Fruit fly (Drosophila melanogaster) whole organism, embryonic: Measurements from ENCODE around the gene sno.

Experiments used
- Ada2b ChIP-seq: fragments of 200-800 bp; sonication (Bioruptor generic); IDR thresholded peaks from 2 replicates; pipeline ENCODE4 v1.3.6; 2022; ENCODE audit warnings: missing biosample characterization, missing genetic modification characterization
- Adf1 ChIP-seq: fragments of 200-800 bp; sonication (Bioruptor generic); IDR thresholded peaks from 2 replicates; pipeline ENCODE4 v1.3.6; 2022; ENCODE audit warnings: missing biosample characterization, missing genetic modification characterization
- Aef1 ChIP-seq: fragments of 200-800 bp; sonication (Bioruptor generic); IDR thresholded peaks from 3 replicates; pipeline ENCODE4 v1.3.6; 2022; ENCODE audit warnings: missing biosample characterization, missing genetic modification characterization
- Blimp-1 ChIP-seq: fragments of 200-800 bp; sonication (Bioruptor generic); optimal IDR thresholded peaks from 3 replicates; lab custom pipeline; 2018; ENCODE audit warnings: missing biosample characterization, missing genetic modification characterization, mild to moderate bottlenecking, moderate library complexity, missing genetic modification reagents
- BtbVII ChIP-seq: fragments of 200-800 bp; sonication (Bioruptor generic); optimal IDR thresholded peaks from 3 replicates; lab custom pipeline; 2017; ENCODE audit warnings: missing biosample characterization, mild to moderate bottlenecking, missing genetic modification characterization
- CG10321 ChIP-seq: fragments of 200-800 bp; sonication (Bioruptor generic); IDR thresholded peaks from 2 replicates; pipeline ENCODE4 v1.3.6; 2022; ENCODE audit warnings: missing biosample characterization, missing genetic modification characterization
- CG10654 ChIP-seq: fragments of 200-800 bp; sonication (Bioruptor generic); optimal IDR thresholded peaks from 2 replicates; lab custom pipeline; 2016; ENCODE audit warnings: missing biosample characterization, missing genetic modification characterization
- CG10979 ChIP-seq: fragments of 200-800 bp; sonication (Bioruptor generic); optimal IDR thresholded peaks from 2 replicates; lab custom pipeline; 2018; ENCODE audit warnings: missing biosample characterization, mild to moderate bottlenecking, missing genetic modification characterization, moderate library complexity
- CG11085 ChIP-seq: fragments of 200-800 bp; sonication (Bioruptor generic); IDR thresholded peaks from 2 replicates; pipeline ENCODE4 v1.3.6; 2022; ENCODE audit warnings: missing biosample characterization, missing genetic modification characterization
- CG12744 ChIP-seq: fragments of 200-800 bp; sonication (Bioruptor generic); optimal IDR thresholded peaks from 2 replicates; lab custom pipeline; 2016; ENCODE audit warnings: missing biosample characterization, missing genetic modification characterization
- CG14014 ChIP-seq: fragments of 200-800 bp; sonication (Bioruptor generic); IDR thresholded peaks from 2 replicates; pipeline ENCODE4 v1.3.6; 2022; ENCODE audit warnings: missing biosample characterization, missing genetic modification characterization
- CG1647 ChIP-seq: fragments of 200-800 bp; sonication (Bioruptor generic); optimal IDR thresholded peaks from 3 replicates; lab custom pipeline; 2016; ENCODE audit warnings: missing biosample characterization, missing genetic modification characterization
- CG16779 ChIP-seq: fragments of 200-800 bp; sonication (Bioruptor generic); IDR thresholded peaks from 2 replicates; pipeline ENCODE4 v1.3.6; 2022; ENCODE audit warnings: missing biosample characterization, missing genetic modification characterization
- CG17568 ChIP-seq: fragments of 200-800 bp; sonication (Bioruptor generic); optimal IDR thresholded peaks from 2 replicates; lab custom pipeline; 2018; ENCODE audit warnings: missing biosample characterization, mild to moderate bottlenecking, missing genetic modification characterization, moderate library complexity
- CG17612 ChIP-seq: fragments of 200-800 bp; sonication (Bioruptor generic); IDR thresholded peaks from 2 replicates; pipeline ENCODE4 v1.3.6; 2022; ENCODE audit warnings: missing biosample characterization, missing genetic modification characterization
- CG17802 ChIP-seq: fragments of 200-800 bp; sonication (Bioruptor generic); optimal IDR thresholded peaks from 2 replicates; lab custom pipeline; 2018; ENCODE audit warnings: missing biosample characterization, mild to moderate bottlenecking, missing genetic modification characterization, moderate library complexity
- CG17829 ChIP-seq: fragments of 200-800 bp; optimal IDR thresholded peaks from 2 replicates; lab custom pipeline; 2019; ENCODE audit warnings: missing biosample characterization, mild to moderate bottlenecking, missing genetic modification characterization, moderate library complexity
- CG18476 ChIP-seq: fragments of 200-800 bp; sonication (Bioruptor generic); optimal IDR thresholded peaks from 2 replicates; lab custom pipeline; 2016; ENCODE audit warnings: missing biosample characterization, mild to moderate bottlenecking, missing genetic modification characterization
- CG31224 ChIP-seq: fragments of 200-800 bp; sonication (Bioruptor generic); IDR thresholded peaks from 2 replicates; pipeline ENCODE4 v1.3.6; 2022; ENCODE audit warnings: missing biosample characterization, missing genetic modification characterization
- CG3847 ChIP-seq: fragments of 200-800 bp; sonication (Bioruptor generic); IDR thresholded peaks from 2 replicates; pipeline ENCODE4 v1.3.6; 2022; ENCODE audit warnings: missing biosample characterization, missing genetic modification characterization
- CG43689 ChIP-seq: fragments of 200-800 bp; sonication (Bioruptor generic); IDR thresholded peaks from 2 replicates; pipeline ENCODE4 v1.3.6; 2022; ENCODE audit warnings: missing biosample characterization, missing genetic modification characterization
- CG4854 ChIP-seq: fragments of 200-800 bp; sonication (Bioruptor generic); optimal IDR thresholded peaks from 2 replicates; lab custom pipeline; 2016; ENCODE audit warnings: missing biosample characterization, missing genetic modification characterization, inconsistent platforms
- CG6254 ChIP-seq: fragments of 200-800 bp; sonication (Bioruptor generic); optimal IDR thresholded peaks from 3 replicates; lab custom pipeline; 2017; ENCODE audit warnings: mild to moderate bottlenecking, missing biosample characterization, missing genetic modification reagents, missing genetic modification characterization
- CG6765 ChIP-seq: fragments of 200-800 bp; sonication (Bioruptor generic); optimal IDR thresholded peaks from 3 replicates; lab custom pipeline; 2017; ENCODE audit warnings: missing biosample characterization, mild to moderate bottlenecking, missing genetic modification characterization
- CG7357 ChIP-seq: fragments of 200-800 bp; sonication (Bioruptor generic); IDR thresholded peaks from 3 replicates; pipeline ENCODE4 v1.3.6; 2022; ENCODE audit warnings: missing biosample characterization, missing genetic modification characterization
- CG7556 ChIP-seq: fragments of 200-800 bp; sonication (Bioruptor generic); optimal IDR thresholded peaks from 2 replicates; lab custom pipeline; 2017; ENCODE audit warnings: missing biosample characterization, mild to moderate bottlenecking, missing genetic modification characterization
- CG9437 ChIP-seq: fragments of 200-800 bp; sonication (Bioruptor generic); optimal IDR thresholded peaks from 2 replicates; lab custom pipeline; 2018; ENCODE audit warnings: missing biosample characterization, mild to moderate bottlenecking, missing genetic modification characterization
- CkIIα-i1 ChIP-seq: fragments of 200-800 bp; sonication (Bioruptor generic); IDR thresholded peaks from 2 replicates; pipeline ENCODE4 v1.3.6; 2022; ENCODE audit warnings: missing biosample characterization, missing genetic modification characterization
- Drgx ChIP-seq: fragments of 200-800 bp; sonication (Bioruptor generic); IDR thresholded peaks from 2 replicates; pipeline ENCODE4 v1.3.6; 2022; ENCODE audit warnings: missing biosample characterization, missing genetic modification characterization
- Fer1 ChIP-seq: fragments of 200-800 bp; sonication (Bioruptor generic); optimal IDR thresholded peaks from 2 replicates; lab custom pipeline; 2017; ENCODE audit warnings: missing biosample characterization, mild to moderate bottlenecking, missing genetic modification characterization
- Gsc ChIP-seq: fragments of 200-800 bp; sonication (Bioruptor generic); IDR thresholded peaks from 2 replicates; pipeline ENCODE4 v1.3.6; 2022; ENCODE audit warnings: missing biosample characterization, missing genetic modification characterization
- HLH54F ChIP-seq: fragments of 200-800 bp; sonication (Bioruptor generic); optimal IDR thresholded peaks from 3 replicates; lab custom pipeline; 2016; ENCODE audit warnings: missing biosample characterization, missing genetic modification characterization
- HmgD ChIP-seq: fragments of 200-800 bp; sonication (Bioruptor generic); optimal IDR thresholded peaks from 3 replicates; lab custom pipeline; 2016; ENCODE audit warnings: missing biosample characterization, missing genetic modification characterization
- Hr3 ChIP-seq: fragments of 200-800 bp; sonication (Bioruptor generic); optimal IDR thresholded peaks from 3 replicates; lab custom pipeline; 2016; ENCODE audit warnings: missing biosample characterization, missing genetic modification characterization
- Hr78 ChIP-seq, 2 experiments: fragments of 200-800 bp in 1 of 2; fragments of >200 bp in 1 of 2; sonication (Bioruptor generic) in 1 of 2; optimal IDR thresholded peaks; 2 replicates each; lab custom pipeline; 2017 to 2019; ENCODE audit warnings: missing biosample characterization in 2 of 2, missing genetic modification characterization in 2 of 2, mild to moderate bottlenecking in 1 of 2, moderate library complexity in 1 of 2
- Hsf ChIP-seq: fragments of 200-800 bp; sonication (Bioruptor generic); optimal IDR thresholded peaks from 3 replicates; lab custom pipeline; 2016; ENCODE audit warnings: missing biosample characterization, missing genetic modification characterization
- Kr ChIP-seq: fragments of 200-800 bp; sonication (Bioruptor generic); optimal IDR thresholded peaks from 2 replicates; lab custom pipeline; 2017; ENCODE audit warnings: missing biosample characterization, mild to moderate bottlenecking, missing genetic modification characterization
- Lim3 ChIP-seq: fragments of 200-800 bp; sonication (Bioruptor generic); IDR thresholded peaks from 2 replicates; pipeline ENCODE4 v1.3.6; 2022; ENCODE audit warnings: missing biosample characterization, missing genetic modification characterization
- Mes4 ChIP-seq: fragments of 200-800 bp; sonication (Bioruptor generic); optimal IDR thresholded peaks from 2 replicates; lab custom pipeline; 2016; ENCODE audit warnings: missing biosample characterization, missing genetic modification characterization
- Ravus ChIP-seq: fragments of 200-800 bp; sonication (Bioruptor generic); IDR thresholded peaks from 2 replicates; pipeline ENCODE4 v1.3.6; 2022; ENCODE audit warnings: missing biosample characterization, missing genetic modification characterization
- ab ChIP-seq: fragments of 200-800 bp; sonication (Bioruptor generic); optimal IDR thresholded peaks from 2 replicates; lab custom pipeline; 2016; ENCODE audit warnings: missing biosample characterization, missing genetic modification characterization
- br ChIP-seq: fragments of >200 bp; optimal IDR thresholded peaks from 2 replicates; lab custom pipeline; 2017
- chif ChIP-seq, 2 experiments: fragments of 200-800 bp; sonication (Bioruptor generic); optimal IDR thresholded peaks; 3 replicates each; lab custom pipeline; 2016; ENCODE audit warnings: missing biosample characterization in 2 of 2, missing genetic modification characterization in 2 of 2
- chinmo ChIP-seq: fragments of 200-800 bp; sonication (Bioruptor generic); IDR thresholded peaks from 4 replicates; pipeline ENCODE4 v1.3.6; 2022; ENCODE audit warnings: missing biosample characterization, missing genetic modification characterization; ENCODE audit not compliant: partially characterized antibody
- chn ChIP-seq: fragments of 200-800 bp; sonication (Bioruptor generic); optimal IDR thresholded peaks from 2 replicates; lab custom pipeline; 2016; ENCODE audit warnings: missing biosample characterization, missing genetic modification characterization
- danr ChIP-seq: fragments of 200-800 bp; sonication (Bioruptor generic); IDR thresholded peaks from 2 replicates; pipeline ENCODE4 v1.3.6; 2022; ENCODE audit warnings: missing biosample characterization, missing genetic modification characterization
- disco-r ChIP-seq: fragments of 200-800 bp; sonication (Bioruptor generic); optimal IDR thresholded peaks from 2 replicates; lab custom pipeline; 2016; ENCODE audit warnings: missing biosample characterization, missing genetic modification characterization
- emc ChIP-seq: fragments of 200-800 bp; sonication (Bioruptor generic); optimal IDR thresholded peaks from 2 replicates; lab custom pipeline; 2016; ENCODE audit warnings: missing biosample characterization, missing genetic modification characterization
- fd96Cb ChIP-seq: fragments of 200-800 bp; sonication (Bioruptor generic); optimal IDR thresholded peaks from 2 replicates; lab custom pipeline; 2018; ENCODE audit warnings: missing biosample characterization, mild to moderate bottlenecking, missing genetic modification characterization, moderate library complexity
- grn ChIP-seq: fragments of 200-800 bp; sonication (Bioruptor generic); optimal IDR thresholded peaks from 3 replicates; lab custom pipeline; 2017; ENCODE audit warnings: missing biosample characterization, missing genetic modification characterization
- sens-2 ChIP-seq: fragments of 200-800 bp; sonication (Bioruptor generic); IDR thresholded peaks from 2 replicates; pipeline ENCODE4 v1.3.6; 2022; ENCODE audit warnings: missing biosample characterization, missing genetic modification characterization
- tin ChIP-seq: fragments of 200-800 bp; sonication (Bioruptor generic); optimal IDR thresholded peaks from 3 replicates; lab custom pipeline; 2016; ENCODE audit warnings: missing biosample characterization, missing genetic modification characterization
- trh ChIP-seq: fragments of 200-800 bp; sonication (Bioruptor generic); optimal IDR thresholded peaks from 2 replicates; lab custom pipeline; 2016; ENCODE audit warnings: missing biosample characterization, missing genetic modification characterization

sno gene

dm6 chrX:13258757-13259067 is 47.2 kb upstream of the sno start, which contains the start of gene comt (continued):
- TF ChIP-seq Ada2b (GFP tag; lab: Robert Waterston, UW) (peak; percentile 52; the same call in 1 of the 2 replicates), Gsc (no peak), Hr78 (GFP tag; optimal IDR thresholded peaks at IDR 0.05; lab: Kevin White, UChicago) (no peak), chif (GFP tag; optimal IDR thresholded peaks at IDR 0.05; lab: Kevin White, UChicago) (no peak), CG16779 (GFP tag; lab: Robert Waterston, UW) (no peak), CG11085 (no peak), grn (GFP tag; lab: Kevin White, UChicago) (no peak), CG10321 (no peak), CG10979 (peak; percentile 66), Mes4 (no peak), CG17568 (GFP tag; lab: Kevin White, UChicago) (no peak), CG12744 (GFP tag; lab: Kevin White, UChicago) (no peak), CG7556 (GFP tag; lab: Kevin White, UChicago) (peak; percentile 66), Lim3 (GFP tag; lab: Robert Waterston, UW) (no peak), CG6765 (no peak), BtbVII (GFP tag; lab: Kevin White, UChicago) (peak; percentile 56), Hr3 (GFP tag; lab: Kevin White, UChicago) (peak; percentile 56), Fer1 (GFP tag; lab: Kevin White, UChicago) (peak; percentile 68), Aef1 (GFP tag; lab: Robert Waterston, UW) (peak; percentile 33; the same call in 1 of the 3 replicates), danr (GFP tag; lab: Robert Waterston, UW) (no peak), CkIIα-i1 (GFP tag; lab: Robert Waterston, UW) (no peak), CG17829 (tag; lab: Kevin White, UChicago) (peak; percentile 73), tin (peak; percentile 51), CG4854 (GFP tag; lab: Kevin White, UChicago) (no peak), trh (GFP tag; lab: Kevin White, UChicago) (no peak), CG3847 (no peak), chn (GFP tag; lab: Kevin White, UChicago) (no peak), chinmo (GFP tag; lab: Robert Waterston, UW) (no peak), br (lab: Kevin White, UChicago) (no peak), CG6254 (GFP tag; lab: Kevin White, UChicago) (peak; percentile 63), CG14014 (GFP tag; lab: Robert Waterston, UW) (peak; percentile 39; the same call in 1 of the 2 replicates), HmgD (no peak), ab (GFP tag; lab: Kevin White, UChicago) (no peak), CG31224 (GFP tag; lab: Robert Waterston, UW) (peak; percentile 32; the same call in 1 of the 2 replicates), Blimp-1 (GFP tag; lab: Kevin White, UChicago) (peak; percentile 69), Ravus (GFP tag; lab: Robert Waterston, UW) (no peak; the same call in 1 of the 2 replicates), Drgx (peak; percentile 35; the same call in 1 of the 2 replicates), disco-r (GFP tag; lab: Kevin White, UChicago) (no peak), CG43689 (no peak), fd96Cb (tag; lab: Kevin White, UChicago) (peak; percentile 52), Hsf (no peak), CG9437 (peak; percentile 47), CG18476 (peak; percentile 9), Kr (GFP tag; lab: Kevin White, UChicago) (no peak), emc (no peak), CG10654 (GFP tag; lab: Kevin White, UChicago) (peak; percentile 40), Adf1 (no peak), CG17802 (no peak), HLH54F (GFP tag; lab: Kevin White, UChicago) (no peak), CG7357 (GFP tag; lab: Robert Waterston, UW) (no peak), CG1647 (no peak), sens-2 (GFP tag; lab: Robert Waterston, UW) (peak; percentile 52), CG17612 (GFP tag; lab: Robert Waterston, UW) (no peak)
